Worm (Caenorhabditis elegans) whole organism, mixed stage, embryonic: ENCODE measurements around the gene clec-182.

Experiments used
- blmp-1 ChIP-seq: fragments of 150-350 bp; optimal IDR thresholded peaks from 2 replicates; lab custom pipeline; 2014; ENCODE audit warnings: missing biosample characterization, missing genetic modification characterization
- ceh-43 ChIP-seq: fragments of 200-800 bp; sonication (Bioruptor generic); optimal IDR thresholded peaks from 2 replicates; lab custom pipeline; 2018; ENCODE audit warnings: mild to moderate bottlenecking, missing genetic modification characterization, moderate library complexity, missing compliant biosample characterization
- cnd-1 ChIP-seq: fragments of 200-800 bp; sonication (Bioruptor generic); optimal IDR thresholded peaks from 2 replicates; lab custom pipeline; 2018; ENCODE audit warnings: mild to moderate bottlenecking, missing genetic modification characterization, missing compliant biosample characterization
- drap-1 ChIP-seq: fragments of 200-800 bp; sonication (Bioruptor generic); optimal IDR thresholded peaks from 3 replicates; lab custom pipeline; 2018; ENCODE audit warnings: mild to moderate bottlenecking, missing genetic modification characterization, missing compliant biosample characterization
- elt-3 ChIP-seq: fragments of 150-350 bp; optimal IDR thresholded peaks from 2 replicates; lab custom pipeline; 2014; ENCODE audit warnings: missing biosample characterization, missing genetic modification characterization
- lsy-2 ChIP-seq: fragments of 150-350 bp; optimal IDR thresholded peaks from 2 replicates; lab custom pipeline; 2014; ENCODE audit warnings: missing biosample characterization, missing genetic modification characterization
- mep-1 ChIP-seq: fragments of 150-350 bp; optimal IDR thresholded peaks from 2 replicates; lab custom pipeline; 2017; ENCODE audit warnings: missing biosample characterization, missing genetic modification reagents, missing genetic modification characterization, inconsistent platforms
- nhr-237 ChIP-seq: fragments of 150-350 bp; optimal IDR thresholded peaks from 2 replicates; lab custom pipeline; 2014; ENCODE audit warnings: missing biosample characterization, missing genetic modification characterization
- nhr-28 ChIP-seq: fragments of 150-350 bp; optimal IDR thresholded peaks from 2 replicates; lab custom pipeline; 2014; ENCODE audit warnings: missing biosample characterization, missing genetic modification characterization
- nhr-76 ChIP-seq: sonication (generic microtip); optimal IDR thresholded peaks from 2 replicates; lab custom pipeline; 2017; ENCODE audit warnings: missing biosample characterization, missing genetic modification characterization
- snpc-4 ChIP-seq: fragments of 150-350 bp; optimal IDR thresholded peaks from 2 replicates; lab custom pipeline; 2014; ENCODE audit warnings: missing biosample characterization, missing genetic modification characterization
- sptf-1 ChIP-seq: sonication (generic microtip); optimal IDR thresholded peaks from 2 replicates; lab custom pipeline; 2017; ENCODE audit warnings: mild to moderate bottlenecking, missing genetic modification characterization, moderate library complexity, missing compliant biosample characterization
- unc-120 ChIP-seq: sonication (generic microtip); optimal IDR thresholded peaks from 2 replicates; lab custom pipeline; 2017; ENCODE audit warnings: missing genetic modification characterization, missing compliant biosample characterization; ENCODE audit not compliant: poor library complexity, severe bottlenecking
- unc-62 ChIP-seq: fragments of 150-350 bp; optimal IDR thresholded peaks from 2 replicates; lab custom pipeline; 2014; ENCODE audit warnings: missing biosample characterization, missing genetic modification reagents, missing genetic modification characterization

ce11 chrIV:8815162-8815561 lies 17.0 kb upstream of the clec-182 start:
- TF ChIP-seq mep-1 (tag; lab: Kevin White, UChicago) (no peak), ceh-43 (no peak), sptf-1 (tag; lab: Kevin White, UChicago) (no peak), nhr-237 (tag; lab: Kevin White, UChicago) (no peak), nhr-28 (tag; lab: Kevin White, UChicago) (no peak), unc-120 (tag; lab: Kevin White, UChicago) (no peak), drap-1 (GFP tag; lab: Kevin White, UChicago) (no peak), unc-62 (GFP tag; lab: Kevin White, UChicago) (no peak), snpc-4 (no peak), elt-3 (tag; lab: Kevin White, UChicago) (no peak), blmp-1 (tag; lab: Kevin White, UChicago) (no peak), lsy-2 (no peak), cnd-1 (tag; lab: Kevin White, UChicago) (no peak), nhr-76 (no peak)
